ENCODE assay signal across 2 worm cellular contexts in the genomic region with DNA sequence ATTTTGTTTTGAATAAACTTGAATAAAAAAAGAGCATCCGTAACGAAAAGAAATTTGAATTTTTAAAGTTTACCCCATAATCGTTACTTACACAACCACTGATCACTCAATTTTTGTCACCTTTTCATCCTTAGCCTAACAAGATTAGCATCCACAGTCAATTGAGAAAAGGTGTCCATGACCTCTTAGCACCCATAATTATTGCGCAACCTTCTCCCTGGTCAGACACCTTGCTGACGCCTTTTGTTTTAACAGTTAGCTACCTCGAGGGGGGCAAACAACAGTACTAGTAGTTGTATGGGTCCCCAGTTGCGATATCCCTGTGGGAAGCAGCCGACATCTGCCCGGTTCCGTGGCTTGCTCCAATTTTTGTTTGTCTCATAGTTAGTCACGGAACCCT.
A peak's percentile ranks its signal among the peaks of the same experiment; 100 is the strongest.
TF ChIP-seq lines count a peak whose summit lies in the region.

No protein-coding gene starts in this region.

TF ChIP-seq in whole organism, L1 larva, 84 proteins besides CTCF, POLR2A, EP300 and RAD21:
- TF ChIP-seq pag-3 (tag; optimal IDR thresholded peaks at IDR 0.05; lab: Kevin White, UChicago; ENCODE audit: borderline replicate concordance, insufficient read depth) (no peak), nhr-85 (tag; lab: Kevin White, UChicago) (peak; percentile 16)

TF ChIP-seq in whole organism, mixed stage, embryonic, 35 proteins besides CTCF, POLR2A, EP300 and RAD21:
- TF ChIP-seq lin-13 (tag; optimal IDR thresholded peaks at IDR 0.05; lab: Kevin White, UChicago) = no peak
- TF ChIP-seq cnd-1 (tag; optimal IDR thresholded peaks at IDR 0.05; lab: Kevin White, UChicago) = no peak
- no peak for TF ChIP-seq sem-2 (GFP tag; optimal IDR thresholded peaks at IDR 0.05; lab: Kevin White, UChicago)
- TF ChIP-seq nhr-237 (tag; optimal IDR thresholded peaks at IDR 0.05; lab: Kevin White, UChicago) = no peak
- no peak for TF ChIP-seq bed-3 (GFP tag; optimal IDR thresholded peaks at IDR 0.05; lab: Kevin White, UChicago)
- TF ChIP-seq nhr-76 (tag; optimal IDR thresholded peaks at IDR 0.05; lab: Kevin White, UChicago) = no peak
- TF ChIP-seq ces-1 (GFP tag; optimal IDR thresholded peaks at IDR 0.05; lab: Kevin White, UChicago) = no peak
- no peak for TF ChIP-seq ceh-83 (GFP tag; optimal IDR thresholded peaks at IDR 0.05; lab: Kevin White, UChicago)
- no peak for TF ChIP-seq snpc-4 (tag; optimal IDR thresholded peaks at IDR 0.05; lab: Kevin White, UChicago)
- TF ChIP-seq unc-120 (tag; optimal IDR thresholded peaks at IDR 0.05; lab: Kevin White, UChicago; ENCODE audit: poor library complexity, severe bottlenecking) = no peak
- peak; percentile 88 for TF ChIP-seq zip-8 (tag; optimal IDR thresholded peaks at IDR 0.05; lab: Kevin White, UChicago)
- TF ChIP-seq lin-32 (GFP tag; optimal IDR thresholded peaks at IDR 0.05; lab: Kevin White, UChicago) = no peak
- peak; percentile 85 for TF ChIP-seq nhr-2 (tag; optimal IDR thresholded peaks at IDR 0.05; lab: Kevin White, UChicago)
- TF ChIP-seq M03D4.4 (tag; optimal IDR thresholded peaks at IDR 0.05; lab: Kevin White, UChicago) = no peak
